Worm (Caenorhabditis elegans) whole organism, young adult: ENCODE data around the gene T13C5.3.

Experiments used
- B0019.2 ChIP-seq: fragments of 200-800 bp; sonication (Bioruptor generic); conservative IDR thresholded peaks from 2 replicates; pipeline ENCODE4 v1.3.6; 2022; ENCODE audit warnings: missing genetic modification reagents, missing genetic modification characterization, missing compliant biosample characterization
- D2030.7 ChIP-seq: fragments of 200-800 bp; sonication (Bioruptor generic); IDR thresholded peaks from 2 replicates; pipeline ENCODE4 v1.3.6; 2022; ENCODE audit warnings: missing genetic modification reagents, missing genetic modification characterization, missing compliant biosample characterization
- F10E7.11 ChIP-seq: sonication (generic microtip); optimal IDR thresholded peaks from 2 replicates; lab custom pipeline; 2017; ENCODE audit warnings: mild to moderate bottlenecking, missing genetic modification characterization, moderate library complexity, missing compliant biosample characterization
- F37B4.10 ChIP-seq: fragments of 200-800 bp; sonication (Bioruptor generic); IDR thresholded peaks from 2 replicates; pipeline ENCODE4 v1.3.6; 2022; ENCODE audit warnings: missing genetic modification characterization, missing compliant biosample characterization
- F49E8.2 ChIP-seq: sonication (generic microtip); optimal IDR thresholded peaks from 3 replicates; lab custom pipeline; 2017; ENCODE audit warnings: missing genetic modification characterization, mild to moderate bottlenecking, missing compliant biosample characterization, antibody characterized with exemption, moderate library complexity; ENCODE audit not compliant: insufficient read depth
- F55B11.4 ChIP-seq: sonication (generic microtip); optimal IDR thresholded peaks from 2 replicates; lab custom pipeline; 2016; ENCODE audit warnings: missing compliant biosample characterization, missing genetic modification characterization, borderline replicate concordance; ENCODE audit not compliant: insufficient read depth
- F57C9.4 ChIP-seq: sonication (generic microtip); optimal IDR thresholded peaks from 2 replicates; lab custom pipeline; 2017; ENCODE audit warnings: mild to moderate bottlenecking, missing genetic modification characterization, missing compliant biosample characterization
- K11D2.4 ChIP-seq: fragments of 200-800 bp; sonication (Bioruptor generic); IDR thresholded peaks from 2 replicates; pipeline ENCODE4 v1.3.6; 2022; ENCODE audit warnings: missing genetic modification reagents, missing genetic modification characterization, missing compliant biosample characterization
- T07F8.4 ChIP-seq: sonication (generic microtip); optimal IDR thresholded peaks from 2 replicates; lab custom pipeline; 2016; ENCODE audit warnings: mild to moderate bottlenecking, missing genetic modification characterization, moderate library complexity, missing compliant biosample characterization
- Y53F4B.3 ChIP-seq: fragments of 200-800 bp; sonication (Bioruptor generic); IDR thresholded peaks from 2 replicates; pipeline ENCODE4 v1.3.6; 2022; ENCODE audit warnings: missing genetic modification reagents, missing genetic modification characterization, missing compliant biosample characterization
- Y53G8AR.9 ChIP-seq: fragments of 200-800 bp; sonication (Bioruptor generic); conservative IDR thresholded peaks from 2 replicates; pipeline ENCODE4 v1.3.6; 2022; ENCODE audit warnings: missing genetic modification reagents, missing genetic modification characterization, missing compliant biosample characterization
- Y67H2A.10 ChIP-seq: fragments of 200-800 bp; sonication (Bioruptor generic); conservative IDR thresholded peaks from 2 replicates; pipeline ENCODE4 v1.3.6; 2022; ENCODE audit warnings: missing genetic modification reagents, missing genetic modification characterization, missing compliant biosample characterization
- Y79H2A.3 ChIP-seq: fragments of 200-800 bp; sonication (Bioruptor generic); conservative IDR thresholded peaks from 2 replicates; pipeline ENCODE4 v1.3.6; 2022; ENCODE audit warnings: missing genetic modification reagents, missing genetic modification characterization, missing compliant biosample characterization
- Y95B8A.8 ChIP-seq: fragments of 200-800 bp; sonication (Bioruptor generic); IDR thresholded peaks from 2 replicates; pipeline ENCODE4 v1.3.6; 2022; ENCODE audit warnings: missing genetic modification reagents, missing genetic modification characterization, missing compliant biosample characterization
- ZK185.1 ChIP-seq: sonication (generic microtip); optimal IDR thresholded peaks from 2 replicates; lab custom pipeline; 2016; ENCODE audit warnings: mild to moderate bottlenecking, missing genetic modification characterization, missing compliant biosample characterization; ENCODE audit not compliant: poor library complexity, severe bottlenecking
- aptf-2 ChIP-seq: fragments of 200-800 bp; sonication (Bioruptor generic); conservative IDR thresholded peaks from 2 replicates; pipeline ENCODE4 v1.3.6; 2022; ENCODE audit warnings: missing genetic modification reagents, missing genetic modification characterization, missing compliant biosample characterization
- attf-5 ChIP-seq: fragments of 200-800 bp; sonication (Bioruptor generic); optimal IDR thresholded peaks from 2 replicates; lab custom pipeline; 2018; ENCODE audit warnings: mild to moderate bottlenecking, missing genetic modification characterization, missing compliant biosample characterization
- attf-6 ChIP-seq: fragments of 200-800 bp; sonication (Bioruptor generic); IDR thresholded peaks from 2 replicates; pipeline ENCODE4 v1.3.6; 2022; ENCODE audit warnings: missing genetic modification reagents, missing genetic modification characterization, missing compliant biosample characterization
- cebp-2 ChIP-seq: fragments of 200-800 bp; sonication (Bioruptor generic); IDR thresholded peaks from 2 replicates; pipeline ENCODE4 v1.3.6; 2022; ENCODE audit warnings: missing genetic modification characterization, missing compliant biosample characterization
- ceh-27 ChIP-seq: fragments of 200-800 bp; sonication (Bioruptor generic); optimal IDR thresholded peaks from 2 replicates; lab custom pipeline; 2018; ENCODE audit warnings: mild to moderate bottlenecking, missing genetic modification characterization, moderate library complexity, missing compliant biosample characterization
- ceh-91 ChIP-seq: fragments of 200-800 bp; sonication (Bioruptor generic); IDR thresholded peaks from 2 replicates; pipeline ENCODE4 v1.3.6; 2022; ENCODE audit warnings: missing genetic modification reagents, missing genetic modification characterization, missing compliant biosample characterization
- dox-1 ChIP-seq: fragments of 200-800 bp; sonication (Bioruptor generic); IDR thresholded peaks from 2 replicates; pipeline ENCODE4 v1.3.6; 2022; ENCODE audit warnings: missing genetic modification reagents, missing genetic modification characterization, missing compliant biosample characterization
- dpl-1 ChIP-seq: fragments of 150-350 bp; optimal IDR thresholded peaks from 2 replicates; lab custom pipeline; 2014; ENCODE audit warnings: missing biosample characterization, missing genetic modification reagents, missing genetic modification characterization
- him-1 ChIP-seq: sonication (generic microtip); optimal IDR thresholded peaks from 2 replicates; lab custom pipeline; 2016; ENCODE audit warnings: missing genotype, missing genetic modification reagents, missing genetic modification characterization, missing compliant biosample characterization
- hmg-20 ChIP-seq: fragments of 200-800 bp; sonication (Bioruptor generic); IDR thresholded peaks from 2 replicates; pipeline ENCODE4 v1.3.6; 2022; ENCODE audit warnings: missing genetic modification reagents, missing genetic modification characterization, missing compliant biosample characterization
- hrde-1 ChIP-seq: sonication (generic microtip); optimal IDR thresholded peaks from 2 replicates; lab custom pipeline; 2016; ENCODE audit warnings: missing genetic modification characterization, mild to moderate bottlenecking, missing compliant biosample characterization, moderate library complexity, missing genotype, missing genetic modification reagents, borderline replicate concordance
- lin-40 ChIP-seq: sonication (generic microtip); optimal IDR thresholded peaks from 2 replicates; lab custom pipeline; 2016; ENCODE audit warnings: missing genetic modification characterization, mild to moderate bottlenecking, missing compliant biosample characterization, missing genotype, missing genetic modification reagents
- madf-8 ChIP-seq: fragments of 200-800 bp; sonication (Bioruptor generic); conservative IDR thresholded peaks from 2 replicates; pipeline ENCODE4 v1.3.6; 2022; ENCODE audit warnings: missing genetic modification reagents, missing genetic modification characterization, missing compliant biosample characterization
- mxl-1 ChIP-seq: sonication (generic microtip); optimal IDR thresholded peaks from 2 replicates; lab custom pipeline; 2016; ENCODE audit warnings: missing genetic modification characterization, missing compliant biosample characterization
- nfyb-1 ChIP-seq: fragments of 200-800 bp; sonication (Bioruptor generic); IDR thresholded peaks from 2 replicates; pipeline ENCODE4 v1.3.6; 2022; ENCODE audit warnings: missing genetic modification reagents, missing genetic modification characterization, missing compliant biosample characterization
- rcor-1 ChIP-seq: fragments of 200-800 bp; sonication (Bioruptor generic); IDR thresholded peaks from 2 replicates; pipeline ENCODE4 v1.3.6; 2022; ENCODE audit warnings: missing genetic modification reagents, missing genetic modification characterization, missing compliant biosample characterization
- repo-1 ChIP-seq: sonication (generic microtip); optimal IDR thresholded peaks from 2 replicates; lab custom pipeline; 2017; ENCODE audit warnings: mild to moderate bottlenecking, missing genetic modification characterization, missing compliant biosample characterization
- sdz-38 ChIP-seq: sonication (generic microtip); optimal IDR thresholded peaks from 2 replicates; lab custom pipeline; 2016; ENCODE audit warnings: missing genotype, missing genetic modification characterization, missing compliant biosample characterization
- sea-2 ChIP-seq: fragments of 200-800 bp; sonication (Bioruptor generic); IDR thresholded peaks from 2 replicates; pipeline ENCODE4 v1.3.6; 2022; ENCODE audit warnings: missing genetic modification characterization, missing compliant biosample characterization
- snpc-1.3 ChIP-seq: sonication (generic microtip); optimal IDR thresholded peaks from 2 replicates; lab custom pipeline; 2017; ENCODE audit warnings: missing genetic modification characterization, mild to moderate bottlenecking, missing compliant biosample characterization, antibody characterized with exemption, moderate library complexity, missing genotype, missing genetic modification reagents; ENCODE audit not compliant: insufficient read depth
- snpc-4 ChIP-seq, 5 experiments: fragments of 150-350 bp in 1 of 5; sonication (generic microtip) in 4 of 5; optimal IDR thresholded peaks; 2 replicates each; lab custom pipeline; 2014 to 2018; ENCODE audit warnings: missing genetic modification characterization in 5 of 5, missing biosample characterization in 3 of 5, antibody characterized with exemption in 2 of 5, mild to moderate bottlenecking in 2 of 5, missing compliant biosample characterization in 2 of 5, missing genotype in 2 of 5, moderate library complexity in 2 of 5, missing genetic modification reagents in 1 of 5
- zim-3 ChIP-seq: sonication (generic microtip); optimal IDR thresholded peaks from 2 replicates; lab custom pipeline; 2017; ENCODE audit warnings: mild to moderate bottlenecking, missing genetic modification characterization, moderate library complexity, missing compliant biosample characterization
- ztf-28 ChIP-seq: fragments of 200-800 bp; sonication (Bioruptor generic); IDR thresholded peaks from 2 replicates; pipeline ENCODE4 v1.3.6; 2022; ENCODE audit warnings: missing genetic modification reagents, missing genetic modification characterization, missing compliant biosample characterization

The T13C5.3 gene

ce11 chrX:6178989-6179388 lies 673 bp downstream of the T13C5.3 start:
- TF ChIP-seq F49E8.2 (tag; lab: Kevin White, UChicago) (no peak), snpc-4 (GFP tag; optimal IDR thresholded peaks at IDR 0.05; lab: Kevin White, UChicago) (no peak), snpc-4 (tag; optimal IDR thresholded peaks at IDR 0.05; lab: Kevin White, UChicago) (no peak), Y95B8A.8 (no peak), F55B11.4 (tag; lab: Kevin White, UChicago) (no peak), hrde-1 (tag; lab: Kevin White, UChicago) (no peak), snpc-1.3 (tag; lab: Kevin White, UChicago) (no peak), ceh-27 (no peak), T07F8.4 (tag; lab: Kevin White, UChicago) (no peak), lin-40 (no peak), Y53F4B.3 (no peak), Y67H2A.10 (GFP tag; lab: Robert Waterston, UW) (no peak), attf-5 (no peak), madf-8 (GFP tag; lab: Robert Waterston, UW) (no peak), hmg-20 (no peak), ceh-91 (no peak), F57C9.4 (no peak), K11D2.4 (GFP tag; lab: Robert Waterston, UW) (no peak)

ce11 chrX:6180293-6180692 lies 2.0 kb downstream of the T13C5.3 start, which contains the start of gene T13C5.7:
T13C5.7 (plus strand) TSS chrX:6180593.
- TF ChIP-seq madf-8 (GFP tag; lab: Robert Waterston, UW) (no peak), ZK185.1 (tag; lab: Kevin White, UChicago) (no peak), ceh-91 (no peak), cebp-2 (GFP tag; lab: Robert Waterston, UW) (no peak), aptf-2 (GFP tag; lab: Robert Waterston, UW) (no peak), sea-2 (GFP tag; lab: Robert Waterston, UW) (no peak), dox-1 (GFP tag; lab: Robert Waterston, UW) (no peak), Y53F4B.3 (no peak), F57C9.4 (no peak), mxl-1 (tag; lab: Kevin White, UChicago) (no peak), rcor-1 (GFP tag; lab: Robert Waterston, UW) (no peak), snpc-1.3 (tag; lab: Kevin White, UChicago) (no peak)

- no peak for TF ChIP-seq sdz-38
- TF ChIP-seq nfyb-1, result no peak
- TF ChIP-seq lin-40, result no peak
- TF ChIP-seq repo-1 (tag; lab: Kevin White, UChicago), result no peak
- no peak for TF ChIP-seq ztf-28 (GFP tag; lab: Robert Waterston, UW)
- TF ChIP-seq sea-2 (GFP tag; lab: Robert Waterston, UW), result no peak
- TF ChIP-seq zim-3, result no peak
- TF ChIP-seq Y53G8AR.9 (GFP tag; lab: Robert Waterston, UW), result no peak
- TF ChIP-seq him-1 (tag; lab: Kevin White, UChicago), result no peak
- no peak for TF ChIP-seq dpl-1
- TF ChIP-seq ceh-27, result no peak
Measured at ce11 chrX:6184709-6185108, 6.4 kb downstream of the T13C5.3 start, which contains the start of gene T13C5.2. T13C5.2 (plus strand) TSS chrX:6185009.

- TF ChIP-seq mxl-1 (tag; lab: Kevin White, UChicago), result no peak
- no peak for TF ChIP-seq dox-1 (GFP tag; lab: Robert Waterston, UW)
- no peak for TF ChIP-seq F37B4.10 (GFP tag; lab: Robert Waterston, UW)
- TF ChIP-seq B0019.2 (GFP tag; lab: Robert Waterston, UW), result no peak
- TF ChIP-seq attf-6 (GFP tag; lab: Robert Waterston, UW), result no peak
- no peak for TF ChIP-seq F10E7.11
- no peak for TF ChIP-seq D2030.7 (GFP tag; lab: Robert Waterston, UW)
- TF ChIP-seq Y79H2A.3, result no peak
- TF ChIP-seq Y67H2A.10 (GFP tag; lab: Robert Waterston, UW), result no peak
- TF ChIP-seq aptf-2 (GFP tag; lab: Robert Waterston, UW), result no peak
Measured at ce11 chrX:6187848-6188247, 9.5 kb downstream of the T13C5.3 start, which contains the start of gene T13C5.10. T13C5.10 (plus strand) TSS chrX:6188148.
